Fruit fly (Drosophila melanogaster) whole organism, embryonic: ENCODE measurements around the gene Pp1alpha-96A.

Source experiments
- Blimp-1 ChIP-seq: fragments of 200-800 bp; sonication (Bioruptor generic); optimal IDR thresholded peaks from 3 replicates; lab custom pipeline; 2018; ENCODE audit warnings: missing biosample characterization, missing genetic modification characterization, mild to moderate bottlenecking, moderate library complexity, missing genetic modification reagents
- Bteb2 ChIP-seq: fragments of 200-800 bp; sonication (Bioruptor generic); optimal IDR thresholded peaks from 2 replicates; lab custom pipeline; 2016; ENCODE audit warnings: missing biosample characterization, missing genetic modification characterization
- CG12071 ChIP-seq: fragments of 200-800 bp; sonication (Bioruptor generic); optimal IDR thresholded peaks from 3 replicates; lab custom pipeline; 2018; ENCODE audit warnings: missing biosample characterization, mild to moderate bottlenecking, missing genetic modification characterization
- CG15011 ChIP-seq: fragments of 200-800 bp; sonication (Bioruptor generic); optimal IDR thresholded peaks from 3 replicates; lab custom pipeline; 2018; ENCODE audit warnings: missing biosample characterization, mild to moderate bottlenecking, missing genetic modification characterization
- CG1603 ChIP-seq: fragments of 200-800 bp; sonication (Bioruptor generic); optimal IDR thresholded peaks from 2 replicates; lab custom pipeline; 2019; ENCODE audit warnings: missing biosample characterization, mild to moderate bottlenecking, missing genetic modification characterization, moderate library complexity
- CG16863 ChIP-seq: fragments of 200-800 bp; sonication (Bioruptor generic); optimal IDR thresholded peaks from 3 replicates; lab custom pipeline; 2016; ENCODE audit warnings: missing biosample characterization, missing genetic modification characterization
- CG4360 ChIP-seq: fragments of 200-800 bp; sonication (Bioruptor generic); IDR thresholded peaks from 2 replicates; pipeline ENCODE4 v1.3.6; 2022; ENCODE audit warnings: missing biosample characterization, missing genetic modification characterization
- CG4404 ChIP-seq: fragments of 200-800 bp; sonication (Bioruptor generic); IDR thresholded peaks from 2 replicates; pipeline ENCODE4 v1.3.6; 2022; ENCODE audit warnings: missing biosample characterization, missing genetic modification characterization
- CG7271 ChIP-seq: fragments of 200-800 bp; sonication (Bioruptor generic); optimal IDR thresholded peaks from 2 replicates; lab custom pipeline; 2018; ENCODE audit warnings: missing biosample characterization, mild to moderate bottlenecking, missing genetic modification characterization, moderate library complexity
- CG8359 ChIP-seq: fragments of 200-800 bp; sonication (Bioruptor generic); optimal IDR thresholded peaks from 2 replicates; lab custom pipeline; 2017; ENCODE audit warnings: missing biosample characterization, mild to moderate bottlenecking, missing genetic modification characterization, borderline replicate concordance
- CG8944 ChIP-seq: fragments of 200-800 bp; sonication (Bioruptor generic); optimal IDR thresholded peaks from 3 replicates; lab custom pipeline; 2016; ENCODE audit warnings: missing biosample characterization, missing genetic modification characterization
- CG9609 ChIP-seq: fragments of 200-800 bp; sonication (Bioruptor generic); optimal IDR thresholded peaks from 3 replicates; lab custom pipeline; 2016; ENCODE audit warnings: missing biosample characterization, missing genetic modification characterization
- Dbx ChIP-seq: fragments of 200-800 bp; sonication (Bioruptor generic); IDR thresholded peaks from 3 replicates; pipeline ENCODE4 v1.3.6; 2022; ENCODE audit warnings: missing biosample characterization, missing genetic modification characterization
- Dip2 ChIP-seq: fragments of 200-800 bp; sonication (Bioruptor generic); IDR thresholded peaks from 2 replicates; pipeline ENCODE4 v1.3.6; 2022; ENCODE audit warnings: missing biosample characterization, missing genetic modification characterization
- Drgx ChIP-seq: fragments of 200-800 bp; sonication (Bioruptor generic); IDR thresholded peaks from 2 replicates; pipeline ENCODE4 v1.3.6; 2022; ENCODE audit warnings: missing biosample characterization, missing genetic modification characterization
- ERR ChIP-seq: fragments of 200-800 bp; sonication (Bioruptor generic); optimal IDR thresholded peaks from 2 replicates; lab custom pipeline; 2016; ENCODE audit warnings: missing biosample characterization, missing genetic modification characterization
- Eip74EF ChIP-seq, 2 experiments: fragments of 200-800 bp in 1 of 2; fragments of >200 bp in 1 of 2; sonication (Bioruptor generic) in 1 of 2; optimal IDR thresholded peaks; 2 replicates each; lab custom pipeline; 2017 to 2019; ENCODE audit warnings: missing biosample characterization in 2 of 2, missing genetic modification characterization in 2 of 2, mild to moderate bottlenecking in 1 of 2, moderate library complexity in 1 of 2
- Hey ChIP-seq: fragments of 200-800 bp; sonication (Bioruptor generic); optimal IDR thresholded peaks from 3 replicates; lab custom pipeline; 2018; ENCODE audit warnings: missing biosample characterization, mild to moderate bottlenecking, missing genetic modification characterization
- Jarid2 ChIP-seq: fragments of 200-800 bp; sonication (Bioruptor generic); optimal IDR thresholded peaks from 3 replicates; lab custom pipeline; 2017; ENCODE audit warnings: mild to moderate bottlenecking, missing biosample characterization, missing genetic modification reagents, missing genetic modification characterization
- Med ChIP-seq: fragments of 200-800 bp; sonication (Bioruptor generic); peaks from one replicate; lab custom pipeline; 2016; ENCODE audit warnings: missing biosample characterization, missing genetic modification characterization, mild to moderate bottlenecking, inconsistent platforms, moderate library complexity
- NFAT ChIP-seq: fragments of 200-800 bp; sonication (Bioruptor generic); IDR thresholded peaks from 2 replicates; pipeline ENCODE4 v1.3.6; 2022; ENCODE audit warnings: missing biosample characterization, missing genetic modification characterization
- Nf-YB ChIP-seq: fragments of 200-800 bp; sonication (Bioruptor generic); optimal IDR thresholded peaks from 3 replicates; lab custom pipeline; 2019; ENCODE audit warnings: missing biosample characterization, mild to moderate bottlenecking, missing genetic modification characterization, moderate library complexity
- PHDP ChIP-seq: fragments of 200-800 bp; sonication (Bioruptor generic); optimal IDR thresholded peaks from 3 replicates; lab custom pipeline; 2018; ENCODE audit warnings: missing biosample characterization, mild to moderate bottlenecking, missing genetic modification characterization, moderate library complexity
- Rx ChIP-seq: fragments of 200-800 bp; sonication (Bioruptor generic); IDR thresholded peaks from 2 replicates; pipeline ENCODE4 v1.3.6; 2022; ENCODE audit warnings: missing biosample characterization, missing genetic modification characterization
- Sin3A ChIP-seq: fragments of >200 bp; optimal IDR thresholded peaks from 2 replicates; lab custom pipeline; 2018
- Six4 ChIP-seq: fragments of 200-800 bp; sonication (Bioruptor generic); optimal IDR thresholded peaks from 2 replicates; lab custom pipeline; 2016; ENCODE audit warnings: missing biosample characterization, missing genetic modification characterization
- Sry-β ChIP-seq: fragments of 200-800 bp; sonication (Bioruptor generic); optimal IDR thresholded peaks from 2 replicates; lab custom pipeline; 2018; ENCODE audit warnings: missing biosample characterization, mild to moderate bottlenecking, missing genetic modification characterization, moderate library complexity
- TFAM ChIP-seq: fragments of 200-800 bp; sonication (Bioruptor generic); optimal IDR thresholded peaks from 2 replicates; lab custom pipeline; 2017; ENCODE audit warnings: missing biosample characterization, missing genetic modification characterization, inconsistent platforms
- Trl ChIP-seq, 3 experiments: fragments of >200 bp in 2 of 3; fragments of 200-800 bp in 1 of 3; sonication (Bioruptor generic) in 1 of 3; optimal IDR thresholded peaks; 2 replicates in 1 of 3; 3 replicates in 2 of 3; lab custom pipeline; 2016 to 2017; ENCODE audit warnings: missing biosample characterization in 1 of 3, missing genetic modification characterization in 1 of 3
- Usf ChIP-seq: fragments of 200-800 bp; sonication (Bioruptor generic); optimal IDR thresholded peaks from 2 replicates; lab custom pipeline; 2017; ENCODE audit warnings: missing genotype, missing biosample characterization, missing genetic modification characterization
- YL-1 ChIP-seq: fragments of 200-800 bp; sonication (Bioruptor generic); optimal IDR thresholded peaks from 3 replicates; lab custom pipeline; 2017; ENCODE audit warnings: missing biosample characterization, mild to moderate bottlenecking, missing genetic modification characterization
- abd-A ChIP-seq: fragments of 200-800 bp; sonication (Bioruptor generic); optimal IDR thresholded peaks from 3 replicates; lab custom pipeline; 2019; ENCODE audit warnings: missing biosample characterization, mild to moderate bottlenecking, missing genetic modification characterization, moderate library complexity
- crol ChIP-seq: fragments of 200-800 bp; sonication (Bioruptor generic); IDR thresholded peaks from 2 replicates; pipeline ENCODE4 v1.3.6; 2022; ENCODE audit warnings: missing biosample characterization, missing genetic modification characterization
- ewg ChIP-seq: fragments of 200-800 bp; sonication (Bioruptor generic); optimal IDR thresholded peaks from 3 replicates; lab custom pipeline; 2017; ENCODE audit warnings: mild to moderate bottlenecking, missing biosample characterization, missing genetic modification reagents, missing genetic modification characterization
- fd96Cb ChIP-seq: fragments of 200-800 bp; sonication (Bioruptor generic); optimal IDR thresholded peaks from 2 replicates; lab custom pipeline; 2018; ENCODE audit warnings: missing biosample characterization, mild to moderate bottlenecking, missing genetic modification characterization, moderate library complexity
- oc ChIP-seq: fragments of 200-800 bp; sonication (Bioruptor generic); optimal IDR thresholded peaks from 2 replicates; lab custom pipeline; 2018; ENCODE audit warnings: missing biosample characterization, mild to moderate bottlenecking, missing genetic modification characterization, moderate library complexity
- pum ChIP-seq: fragments of 200-800 bp; sonication (Bioruptor generic); optimal IDR thresholded peaks from 2 replicates; lab custom pipeline; 2016; ENCODE audit warnings: missing biosample characterization, missing genetic modification characterization
- sens ChIP-seq: fragments of 200-800 bp; sonication (Bioruptor generic); peaks from one replicate; lab custom pipeline; 2016; ENCODE audit warnings: missing biosample characterization, missing genetic modification characterization
- sens-2 ChIP-seq: fragments of 200-800 bp; sonication (Bioruptor generic); IDR thresholded peaks from 2 replicates; pipeline ENCODE4 v1.3.6; 2022; ENCODE audit warnings: missing biosample characterization, missing genetic modification characterization
- stc ChIP-seq: fragments of 200-800 bp; sonication (Bioruptor generic); IDR thresholded peaks from 2 replicates; pipeline ENCODE4 v1.3.6; 2022; ENCODE audit warnings: missing biosample characterization, missing genetic modification characterization
- stwl ChIP-seq: fragments of 200-800 bp; sonication (Bioruptor generic); optimal IDR thresholded peaks from 3 replicates; lab custom pipeline; 2018; ENCODE audit warnings: missing biosample characterization, mild to moderate bottlenecking, missing genetic modification characterization, moderate library complexity
- sug ChIP-seq: fragments of 200-800 bp; optimal IDR thresholded peaks from 2 replicates; lab custom pipeline; 2019; ENCODE audit warnings: missing biosample characterization, mild to moderate bottlenecking, missing genetic modification characterization, moderate library complexity
- toy ChIP-seq: fragments of 200-800 bp; sonication (Bioruptor generic); IDR thresholded peaks from 2 replicates; pipeline ENCODE4 v1.3.6; 2022; ENCODE audit warnings: missing biosample characterization, missing genetic modification characterization
- trem ChIP-seq: fragments of 200-800 bp; optimal IDR thresholded peaks from 3 replicates; lab custom pipeline; 2019; ENCODE audit warnings: missing biosample characterization, mild to moderate bottlenecking, missing genetic modification characterization, moderate library complexity
- vvl ChIP-seq: fragments of 200-800 bp; sonication (Bioruptor generic); IDR thresholded peaks from 2 replicates; pipeline ENCODE4 v1.3.6; 2022; ENCODE audit warnings: missing biosample characterization, missing genetic modification characterization
- zen ChIP-seq: fragments of 200-800 bp; sonication (Bioruptor generic); optimal IDR thresholded peaks from 3 replicates; lab custom pipeline; 2018; ENCODE audit warnings: missing biosample characterization, mild to moderate bottlenecking, missing genetic modification characterization, moderate library complexity

Pp1alpha-96A gene

DNA sequence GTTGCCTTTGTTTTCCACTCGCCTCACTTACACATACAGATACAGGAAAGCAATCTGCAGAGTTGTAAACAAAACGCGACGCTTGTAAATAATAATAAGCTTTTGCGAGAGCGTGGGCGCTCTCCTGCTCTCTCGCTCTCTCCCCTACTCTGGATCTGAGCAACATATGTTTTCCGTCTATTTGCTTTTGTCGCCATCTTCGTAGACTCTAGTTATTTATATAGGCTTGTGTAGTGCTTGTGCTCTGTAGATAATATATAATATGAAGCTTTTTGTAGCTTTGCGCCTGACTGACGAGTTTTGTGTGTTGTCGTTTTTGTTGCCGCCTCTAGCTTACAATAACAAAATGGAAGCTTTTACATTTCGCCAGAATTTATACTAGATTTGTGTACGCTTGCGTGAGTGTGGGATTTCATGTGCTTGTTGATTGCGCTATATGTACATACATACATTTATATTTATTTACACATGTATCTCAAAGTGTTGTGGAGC lies 47.7 kb downstream of the Pp1alpha-96A start (continued):
- no peak for TF ChIP-seq zen (tag; lab: Kevin White, UChicago)

DNA sequence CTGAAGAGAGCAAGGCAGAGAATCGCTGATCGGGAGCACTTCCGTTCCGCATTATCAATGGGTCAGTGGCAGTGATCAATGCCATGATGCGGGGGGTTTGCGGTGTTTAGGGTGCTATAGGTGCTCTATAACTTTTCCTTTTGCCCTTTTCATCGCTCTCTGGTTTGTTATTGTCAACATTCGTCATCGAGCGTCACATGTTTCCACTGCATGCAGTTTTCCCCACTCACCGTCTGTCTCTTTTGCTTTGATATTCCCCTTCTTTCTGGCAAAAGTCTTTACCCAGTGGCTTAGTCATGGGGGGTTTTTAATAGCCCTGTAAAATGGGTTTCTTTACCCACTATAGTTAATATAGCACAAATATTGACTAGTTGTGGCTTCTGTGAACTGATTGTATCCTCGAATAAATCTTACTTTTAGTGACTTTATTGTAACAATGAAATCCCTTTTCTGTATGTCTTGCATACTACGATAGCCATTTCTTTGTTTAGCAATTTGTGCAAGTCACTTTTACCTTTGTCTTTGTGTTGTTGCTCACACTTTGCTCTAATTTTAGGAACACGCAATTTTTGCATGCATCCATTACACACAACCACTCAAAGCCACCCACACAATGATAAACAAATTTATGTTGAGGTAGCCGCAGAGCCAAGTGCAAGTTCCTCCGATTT lies 48.8 kb downstream of the Pp1alpha-96A start:
- TF ChIP-seq Trl (optimal IDR thresholded peaks at IDR 0.05; lab: Kevin White, UChicago) = peak in 1 of 2 experiments; percentile 20
- no peak for TF ChIP-seq Trl (GFP tag; optimal IDR thresholded peaks at IDR 0.05; lab: Kevin White, UChicago)
- TF ChIP-seq CG16863 = no peak
- no peak for TF ChIP-seq Dip2 (GFP tag; lab: Robert Waterston, UW)
- TF ChIP-seq Blimp-1 (GFP tag; lab: Kevin White, UChicago) = peak; percentile 2
- TF ChIP-seq sug (tag; lab: Kevin White, UChicago) = peak; percentile 11
- peak; percentile 68 for TF ChIP-seq Med
- TF ChIP-seq stc (GFP tag; lab: Robert Waterston, UW) = 0 out of 2 replicates have a peak, but pooled peaks have one; percentile 15
- TF ChIP-seq crol (GFP tag; lab: Robert Waterston, UW) = peak; percentile 60
- peak; percentile 14; the same call in 1 of the 2 replicates for TF ChIP-seq vvl (GFP tag; lab: Robert Waterston, UW)
- TF ChIP-seq Eip74EF (GFP tag; optimal IDR thresholded peaks at IDR 0.05; lab: Kevin White, UChicago) = peak in 1 of 2 experiments; percentile 45

DNA sequence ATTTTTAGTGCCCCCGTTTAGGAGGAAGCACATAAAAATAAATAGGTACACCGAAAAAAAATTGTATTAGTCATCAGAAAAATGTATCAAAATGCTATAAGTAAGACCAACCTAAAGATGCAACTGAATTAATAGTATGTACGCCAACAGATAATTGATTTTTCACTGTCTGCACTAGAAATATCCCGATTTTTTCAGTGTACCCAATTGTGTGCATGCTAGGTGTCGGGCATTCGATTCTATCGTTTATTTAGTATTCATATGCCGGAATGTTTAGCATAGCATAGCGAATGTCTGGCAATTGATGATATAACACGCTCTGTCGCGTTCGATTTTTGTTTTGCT lies 49.3 kb downstream of the Pp1alpha-96A start:
- TF ChIP-seq CG8944 (GFP tag; lab: Kevin White, UChicago) (peak; percentile 83), pum (GFP tag; lab: Kevin White, UChicago) (peak; percentile 87), Jarid2 (GFP tag; lab: Kevin White, UChicago) (peak; percentile 59), CG8359 (GFP tag; lab: Kevin White, UChicago) (peak; percentile 8), Sin3A (no peak), Usf (GFP tag; lab: Kevin White, UChicago) (peak; percentile 50), ewg (peak; percentile 75), CG4404 (GFP tag; lab: Robert Waterston, UW) (peak; percentile 58; the same call in 1 of the 2 replicates), oc (tag; lab: Kevin White, UChicago) (peak; percentile 76), NFAT (peak; percentile 52), CG9609 (GFP tag; lab: Kevin White, UChicago) (peak; percentile 91), Nf-YB (GFP tag; lab: Kevin White, UChicago) (peak; percentile 46), Sry-β (GFP tag; lab: Kevin White, UChicago) (no peak), toy (GFP tag; lab: Robert Waterston, UW) (no peak), Six4 (GFP tag; lab: Kevin White, UChicago) (peak; percentile 71), PHDP (tag; lab: Kevin White, UChicago) (peak; percentile 91), TFAM (GFP tag; lab: Kevin White, UChicago) (no peak), abd-A (peak; percentile 71), YL-1 (GFP tag; lab: Kevin White, UChicago) (peak; percentile 43), Rx (GFP tag; lab: Robert Waterston, UW) (no peak; the same call in 1 of the 2 replicates), Dip2 (GFP tag; lab: Robert Waterston, UW) (no peak), Dbx (GFP tag; lab: Robert Waterston, UW) (peak; percentile 89), sens (GFP tag; lab: Kevin White, UChicago) (peak; percentile 98), sens-2 (GFP tag; lab: Robert Waterston, UW) (peak; percentile 83), CG15011 (GFP tag; lab: Kevin White, UChicago) (peak; percentile 61), Hey (tag; lab: Kevin White, UChicago) (peak; percentile 5), trem (peak; percentile 27), CG1603 (peak; percentile 89), fd96Cb (tag; lab: Kevin White, UChicago) (peak; percentile 79), Bteb2 (GFP tag; lab: Kevin White, UChicago) (peak; percentile 85), Drgx (GFP tag; lab: Robert Waterston, UW) (peak; percentile 85), CG4360 (GFP tag; lab: Robert Waterston, UW) (peak; percentile 58; the same call in 1 of the 2 replicates), CG12071 (GFP tag; lab: Kevin White, UChicago) (peak; percentile 81), ERR (GFP tag; lab: Kevin White, UChicago) (peak; percentile 88), CG7271 (no peak), stwl (tag; lab: Kevin White, UChicago) (no peak)
